Fruit fly (Drosophila melanogaster) whole organism: ENCODE data around the gene ppk.

ENCODE experiments used
- CG8478 ChIP-seq: fragments of >200 bp; optimal IDR thresholded peaks from 2 replicates; lab custom pipeline; 2018; ENCODE audit warnings: inconsistent platforms
- Dll ChIP-seq: fragments of >200 bp; optimal IDR thresholded peaks from 2 replicates; lab custom pipeline; 2017
- EcR ChIP-seq, 2 experiments: fragments of >200 bp; optimal IDR thresholded peaks; 2 replicates each; lab custom pipeline; 2017; ENCODE audit warnings: missing biosample characterization in 2 of 2, missing genetic modification characterization in 2 of 2, missing genetic modification reagents in 2 of 2
- pan ChIP-seq: fragments of >200 bp; optimal IDR thresholded peaks from 2 replicates; lab custom pipeline; 2017
- psq ChIP-seq: fragments of >200 bp; optimal IDR thresholded peaks from 2 replicates; lab custom pipeline; 2017
- usp ChIP-seq: fragments of >200 bp; optimal IDR thresholded peaks from 2 replicates; lab custom pipeline; 2017; ENCODE audit warnings: missing biosample characterization, missing genetic modification characterization, mixed read lengths

Gene ppk

DNA sequence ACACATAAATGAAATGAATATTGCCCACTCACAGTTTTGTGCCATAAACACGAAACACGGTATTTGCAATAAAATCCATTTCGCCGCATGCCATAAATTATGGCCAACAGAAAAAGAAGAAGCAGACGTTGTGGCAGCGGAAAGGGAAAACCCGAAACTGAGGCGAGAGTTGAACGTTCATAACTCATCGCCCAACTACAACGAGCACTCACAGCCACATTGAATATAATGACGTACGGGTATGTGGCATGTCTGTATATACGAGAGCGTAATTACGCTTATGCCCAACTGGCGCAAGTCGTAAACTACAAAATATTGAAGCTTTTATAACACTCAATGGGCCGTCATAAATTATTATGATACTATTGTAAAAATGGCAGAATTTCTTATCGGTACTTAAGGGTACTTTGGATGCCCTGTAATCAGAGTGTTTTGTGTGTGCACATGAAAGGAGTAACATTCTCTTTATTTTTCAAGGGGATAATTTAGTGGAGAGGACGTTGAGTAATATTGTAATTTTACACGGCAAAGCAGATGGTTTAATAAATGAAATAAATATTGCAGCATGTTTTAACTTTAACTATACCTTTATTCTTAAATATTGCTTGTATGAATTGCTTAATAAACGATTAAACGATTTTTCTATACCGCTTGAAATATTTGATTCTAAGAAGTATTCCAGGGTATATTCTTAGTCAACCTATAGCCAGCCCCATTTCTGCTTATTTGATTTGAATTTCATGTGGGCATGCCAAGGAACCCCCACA, 13.5 kb upstream of the ppk start:
- TF ChIP-seq Dll (no peak), usp (GFP tag; lab: Kevin White, UChicago) (no peak), CG8478 (lab: Kevin White, UChicago) (no peak), pan (no peak), EcR (GFP tag; optimal IDR thresholded peaks at IDR 0.05; lab: Kevin White, UChicago) (no peak), psq (lab: Kevin White, UChicago) (no peak)

DNA sequence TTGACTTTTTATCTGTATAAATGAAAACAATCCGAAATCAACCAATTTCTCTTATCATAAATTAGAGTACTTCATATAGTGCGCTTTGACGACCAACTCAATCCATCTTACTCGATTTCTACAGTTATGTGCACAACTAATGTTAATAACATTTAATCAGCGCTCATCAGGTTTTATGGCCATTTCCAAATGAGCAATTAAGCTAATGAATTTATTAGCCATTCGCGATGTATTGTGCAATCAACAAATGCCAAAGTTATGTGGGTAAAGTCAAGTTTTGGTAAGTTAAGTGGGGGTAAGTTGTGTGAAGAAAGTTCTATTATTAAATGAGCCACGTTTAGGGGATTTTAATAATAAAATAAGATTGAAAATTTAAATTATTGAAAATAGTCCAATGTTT, 12.6 kb upstream of the ppk start:
- TF ChIP-seq Dll (no peak), pan (no peak)

DNA sequence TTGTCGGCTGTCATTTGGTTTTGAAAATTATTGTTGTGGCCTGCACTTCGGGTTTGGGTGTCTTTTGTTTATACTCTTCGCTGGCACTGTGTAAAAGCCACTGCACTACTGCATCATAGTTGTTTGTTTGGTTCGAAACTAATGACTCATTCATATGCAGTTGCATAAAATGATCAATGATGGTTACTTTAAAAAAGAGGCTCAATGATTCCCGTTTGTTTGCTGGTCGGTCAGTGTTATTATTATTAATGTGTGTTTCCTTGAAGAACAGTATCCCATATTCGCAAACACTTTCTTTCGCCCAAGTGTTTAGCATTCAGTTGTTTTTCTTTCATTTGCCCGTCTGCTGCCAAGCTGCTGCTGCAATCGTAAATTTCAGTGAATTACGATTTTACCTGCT, 7.5 kb upstream of the ppk start:
- TF ChIP-seq usp (GFP tag; lab: Kevin White, UChicago) (no peak), psq (lab: Kevin White, UChicago) (no peak), Dll (no peak), EcR (GFP tag; optimal IDR thresholded peaks at IDR 0.05; lab: Kevin White, UChicago) (no peak), CG8478 (lab: Kevin White, UChicago) (no peak), pan (no peak)

DNA sequence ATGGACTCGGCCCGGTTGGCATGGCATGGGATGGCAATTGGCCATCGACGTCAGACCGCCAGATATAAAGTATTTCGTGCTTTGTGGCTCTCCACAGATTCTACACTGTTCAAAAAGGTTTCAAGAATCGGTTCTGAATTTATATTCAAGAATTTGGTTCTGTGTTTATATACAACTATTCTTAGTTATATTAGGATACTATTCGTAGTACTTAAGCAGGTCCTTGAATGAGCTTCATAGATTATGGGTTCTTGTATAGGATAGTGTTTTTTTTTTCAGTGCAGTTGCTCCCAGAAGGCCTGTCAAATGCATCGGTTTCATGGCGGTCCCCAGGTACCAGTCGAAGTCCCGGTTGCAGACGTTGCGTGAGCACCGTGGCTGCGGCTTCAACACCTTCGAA, 5.5 kb upstream of the ppk start:
- TF ChIP-seq CG8478 (lab: Kevin White, UChicago) (no peak), EcR (GFP tag; optimal IDR thresholded peaks at IDR 0.05; lab: Kevin White, UChicago) (no peak), psq (lab: Kevin White, UChicago) (no peak), Dll (no peak), pan (no peak), usp (GFP tag; lab: Kevin White, UChicago) (no peak)

DNA sequence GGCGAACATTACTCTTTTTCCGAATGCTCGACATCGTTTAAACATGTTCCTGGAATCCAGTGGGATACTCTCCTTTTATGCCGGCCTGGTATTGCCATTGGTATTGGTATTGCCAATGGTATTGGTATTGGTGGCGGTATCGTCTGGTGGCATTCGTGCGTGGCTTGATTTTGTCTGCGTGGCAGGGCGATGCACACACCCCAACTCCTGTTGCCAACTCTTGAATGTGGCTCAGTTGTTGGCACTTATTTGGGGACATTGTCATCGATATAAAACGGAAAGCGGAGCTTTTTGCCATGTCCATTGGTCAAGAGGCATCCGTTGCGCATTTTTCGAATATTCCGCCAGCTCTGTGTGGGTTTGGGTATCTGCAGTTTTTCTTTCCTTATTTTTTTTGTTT, 909 bp upstream of the ppk start:
- no peak for TF ChIP-seq psq (lab: Kevin White, UChicago)
- no peak for TF ChIP-seq pan
- TF ChIP-seq Dll = no peak
- no peak for TF ChIP-seq CG8478 (lab: Kevin White, UChicago)
- TF ChIP-seq EcR (GFP tag; optimal IDR thresholded peaks at IDR 0.05; lab: Kevin White, UChicago) = no peak
- no peak for TF ChIP-seq usp (GFP tag; lab: Kevin White, UChicago)

DNA sequence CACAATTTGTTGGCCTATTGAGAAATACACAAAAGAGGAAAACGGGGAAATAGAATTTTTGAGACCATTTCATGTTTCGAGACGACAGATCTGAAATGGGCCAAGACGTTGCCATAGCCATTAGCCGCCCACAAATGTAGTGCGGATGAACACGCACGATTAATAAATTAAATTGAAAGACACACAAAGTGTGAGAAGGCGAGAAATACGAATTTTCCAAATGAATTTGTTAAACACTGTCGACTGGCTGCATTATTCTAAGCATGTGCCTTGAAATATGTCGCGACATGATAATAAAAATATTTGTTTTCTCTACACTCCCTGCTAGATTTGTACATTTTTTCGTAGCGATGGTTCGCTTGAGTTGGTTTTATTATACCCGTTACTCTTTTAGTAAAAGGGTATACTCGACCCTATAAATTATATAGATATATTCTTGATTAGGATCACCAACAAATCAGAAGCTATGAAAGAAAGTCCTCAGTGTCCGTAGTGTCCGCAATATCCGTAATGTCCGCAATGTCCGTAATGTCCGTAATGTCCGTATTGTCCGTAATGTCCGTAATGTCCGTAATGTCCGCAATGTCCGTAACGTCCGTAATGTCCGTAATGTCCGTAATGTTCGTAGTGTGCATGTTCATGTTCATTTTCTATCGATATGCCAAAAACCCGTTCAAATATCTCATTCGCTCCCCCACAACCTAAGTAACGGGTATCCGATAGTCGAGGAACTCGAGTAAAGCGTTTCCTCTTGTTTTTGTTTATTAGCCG, 4.3 kb downstream of the ppk start:
- no peak for TF ChIP-seq pan
- no peak for TF ChIP-seq Dll
- TF ChIP-seq CG8478 (lab: Kevin White, UChicago) = no peak
- no peak for TF ChIP-seq EcR (GFP tag; optimal IDR thresholded peaks at IDR 0.05; lab: Kevin White, UChicago)
- TF ChIP-seq usp (GFP tag; lab: Kevin White, UChicago) = no peak
- TF ChIP-seq psq (lab: Kevin White, UChicago) = no peak

DNA sequence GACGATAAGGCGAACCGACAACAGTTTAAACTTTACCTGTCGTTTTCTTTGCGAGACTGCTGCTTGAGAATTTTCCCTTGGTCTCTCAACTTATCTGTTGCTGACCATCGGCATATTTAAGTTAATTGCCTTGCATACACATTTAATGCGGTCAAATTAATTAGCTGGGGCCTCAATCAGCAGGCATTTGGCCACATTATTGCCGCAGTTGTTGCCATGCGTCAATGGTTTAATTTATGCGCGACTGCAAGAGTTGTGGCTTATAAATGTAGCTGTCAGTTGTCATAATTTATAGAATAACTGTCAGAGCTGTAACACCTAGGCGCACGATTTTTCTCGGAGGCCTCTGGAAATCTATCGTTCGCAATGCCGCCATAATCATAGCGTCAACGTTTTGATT, 6.9 kb downstream of the ppk start:
- TF ChIP-seq pan (no peak), usp (GFP tag; lab: Kevin White, UChicago) (no peak), psq (lab: Kevin White, UChicago) (no peak)

DNA sequence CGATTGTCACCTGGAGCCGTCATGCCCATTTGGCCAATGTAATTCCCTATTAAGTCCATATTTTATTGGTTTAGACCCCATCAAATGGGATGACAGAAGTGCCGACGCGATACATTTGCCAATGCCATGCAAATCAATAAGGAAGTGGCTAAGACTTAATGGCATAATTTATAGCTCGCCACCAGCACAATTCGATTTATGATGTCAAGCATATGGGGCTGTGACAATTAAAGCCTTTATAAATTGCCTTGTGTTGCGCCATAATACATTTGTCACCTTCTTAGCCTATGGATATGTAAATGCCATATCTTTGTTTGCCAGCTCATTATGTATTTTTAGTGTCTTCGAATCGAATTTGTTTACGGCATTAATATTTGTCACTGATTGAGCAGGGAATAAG, 7.7 kb downstream of the ppk start:
- TF ChIP-seq Dll (no peak), psq (lab: Kevin White, UChicago) (no peak), CG8478 (lab: Kevin White, UChicago) (no peak), pan (no peak), usp (GFP tag; lab: Kevin White, UChicago) (no peak)

DNA sequence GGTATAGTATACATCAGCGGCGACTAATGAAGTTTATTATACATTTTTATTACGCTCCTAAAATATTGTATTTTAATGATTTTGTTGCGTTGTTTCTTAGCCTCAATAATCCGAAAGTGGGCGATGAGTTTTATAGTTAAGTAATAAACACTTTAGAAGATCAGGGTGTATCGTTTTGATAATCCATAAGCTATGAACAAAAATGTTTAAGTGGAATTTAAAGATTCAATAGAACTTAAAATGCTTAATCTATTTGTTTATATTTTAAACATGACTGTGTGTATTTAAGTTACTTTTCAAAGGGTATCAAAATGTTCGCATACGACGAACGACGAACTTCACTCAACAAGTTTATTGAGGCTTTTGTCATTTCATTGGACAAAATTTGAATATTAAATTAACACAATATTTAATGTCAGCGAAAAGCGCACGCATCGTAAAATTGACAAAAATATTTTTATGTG, 8.7 kb downstream of the ppk start:
- TF ChIP-seq pan (no peak), Dll (no peak), CG8478 (lab: Kevin White, UChicago) (no peak), usp (GFP tag; lab: Kevin White, UChicago) (no peak), psq (lab: Kevin White, UChicago) (no peak), EcR (GFP tag; optimal IDR thresholded peaks at IDR 0.05; lab: Kevin White, UChicago) (no peak)

DNA sequence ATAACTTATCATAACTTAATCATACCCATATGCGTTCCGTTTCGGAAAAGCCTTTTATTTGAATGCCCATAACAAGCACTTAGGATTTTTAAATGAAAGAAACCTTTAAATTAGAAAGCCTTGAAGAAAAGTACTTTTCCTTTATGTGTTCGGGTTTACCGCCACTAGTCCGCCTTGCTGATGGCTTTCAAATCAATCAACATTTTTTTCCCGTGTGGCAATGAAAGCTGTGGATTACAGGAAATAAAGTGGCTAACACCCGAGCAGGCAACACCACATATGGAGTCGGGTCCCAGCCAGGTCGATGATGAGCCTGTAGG, 10.2 kb downstream of the ppk start:
- TF ChIP-seq CG8478 (lab: Kevin White, UChicago) (no peak), Dll (no peak), usp (GFP tag; lab: Kevin White, UChicago) (no peak), EcR (GFP tag; optimal IDR thresholded peaks at IDR 0.05; lab: Kevin White, UChicago) (no peak), pan (no peak), psq (lab: Kevin White, UChicago) (no peak)

DNA sequence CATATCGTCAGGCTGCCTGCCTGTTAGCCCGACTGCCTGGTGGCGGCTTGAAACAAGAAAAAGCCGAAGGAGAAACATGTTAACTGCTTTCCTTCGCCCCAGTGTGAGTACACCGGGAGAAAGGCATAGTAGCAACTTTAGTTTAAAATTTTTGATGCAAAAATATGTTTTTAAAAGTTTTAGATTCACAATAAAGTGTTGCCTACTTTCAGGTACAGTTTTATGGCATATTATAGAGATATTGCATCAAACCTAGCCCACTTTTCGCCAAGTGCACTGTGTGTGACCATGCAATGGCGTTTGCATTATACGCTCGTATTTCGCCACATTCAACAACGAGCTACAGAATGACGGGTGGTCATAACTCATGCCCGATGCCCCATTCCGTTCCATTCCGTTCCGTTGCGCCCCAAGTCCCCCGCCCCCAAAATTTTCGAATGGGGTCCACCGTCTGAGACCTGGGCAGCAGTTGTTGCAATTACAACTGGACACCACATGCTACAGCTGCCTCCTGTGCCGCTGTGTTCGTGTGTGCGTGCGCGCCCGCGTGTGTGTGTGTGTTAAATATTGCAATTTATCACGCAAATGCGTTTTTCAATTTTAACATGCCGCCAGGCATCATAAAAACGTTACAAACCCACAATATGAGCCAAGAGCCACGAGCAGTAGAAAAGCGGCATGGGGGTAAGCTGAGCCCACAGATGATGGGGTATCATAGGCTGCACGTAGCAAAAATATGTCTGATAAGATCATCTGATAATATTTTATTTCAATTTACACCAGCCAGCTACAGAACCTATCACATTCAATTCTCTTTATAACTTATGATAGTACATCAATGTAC, 10.8 kb downstream of the ppk start:
- TF ChIP-seq CG8478 (lab: Kevin White, UChicago) (no peak), pan (peak; percentile 53)

DNA sequence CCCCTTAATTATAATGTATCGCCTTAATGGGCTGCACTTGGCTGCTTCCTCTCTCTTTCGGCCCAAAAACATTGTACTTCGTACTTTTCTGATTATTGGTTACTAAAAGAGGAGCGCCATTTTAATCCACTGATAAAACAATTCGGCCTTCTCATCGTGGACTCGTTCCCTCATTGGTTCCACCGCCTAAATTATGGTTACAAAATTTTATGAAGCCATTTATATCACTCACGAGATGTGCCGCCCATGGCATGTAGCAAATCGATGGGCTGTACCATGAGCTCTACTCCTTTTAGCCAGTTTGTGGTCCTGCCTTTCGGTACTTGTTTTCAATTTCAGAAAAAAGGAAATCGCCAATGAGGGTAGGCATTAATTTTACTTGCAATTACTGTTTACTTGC, 12.1 kb downstream of the ppk start:
- TF ChIP-seq CG8478 (lab: Kevin White, UChicago) (no peak), psq (lab: Kevin White, UChicago) (no peak), EcR (GFP tag; optimal IDR thresholded peaks at IDR 0.05; lab: Kevin White, UChicago) (no peak), pan (no peak), usp (GFP tag; lab: Kevin White, UChicago) (no peak), Dll (no peak)
